Worm (Caenorhabditis elegans): ENCODE measurements around the gene wht-5.

DNA sequence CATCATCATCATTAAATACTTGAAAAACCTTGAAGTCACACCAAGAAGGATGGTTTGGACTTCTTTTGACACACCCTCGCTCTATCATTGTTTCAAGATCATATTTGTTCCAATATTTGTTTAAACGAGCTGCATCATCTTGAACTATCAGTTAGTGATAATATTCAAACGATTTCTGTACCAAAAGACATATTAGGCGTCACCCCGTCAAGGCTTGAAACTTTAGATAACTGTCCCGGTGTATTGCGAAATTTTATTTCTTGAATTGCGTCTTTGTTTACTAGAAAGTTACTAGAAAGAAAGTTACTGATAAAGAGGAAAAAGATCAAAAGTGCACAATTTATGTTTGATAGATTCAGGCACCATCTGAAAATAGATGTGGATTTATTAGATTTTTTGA lies 31.4 kb upstream of the wht-5 start:
- TF ChIP-seq klf-2 (GFP tag; conservative IDR thresholded peaks at IDR 0.05) (no peak), tab-1 (GFP tag; IDR thresholded peaks at IDR 0.05) (no peak), ref-1 (GFP tag; conservative IDR thresholded peaks at IDR 0.05) (no peak), cog-1 (tag; optimal IDR thresholded peaks at IDR 0.05) (no peak)

Data from whole organism, midembryonic.